Worm (Caenorhabditis elegans) whole organism, young adult: ENCODE measurements around the gene rol-6.

Source experiments
- B0035.1 ChIP-seq: sonication (generic microtip); optimal IDR thresholded peaks from 2 replicates; lab custom pipeline; 2016; ENCODE audit warnings: missing genetic modification characterization, mild to moderate bottlenecking, missing compliant biosample characterization, missing genotype, missing genetic modification reagents
- F57C9.4 ChIP-seq: sonication (generic microtip); optimal IDR thresholded peaks from 2 replicates; lab custom pipeline; 2017; ENCODE audit warnings: mild to moderate bottlenecking, missing genetic modification characterization, missing compliant biosample characterization
- Y56A3A.18 ChIP-seq: fragments of 200-800 bp; sonication (Bioruptor generic); IDR thresholded peaks from 2 replicates; pipeline ENCODE4 v1.3.6; 2022; ENCODE audit warnings: missing genetic modification reagents, missing genetic modification characterization, missing compliant biosample characterization
- bed-2 ChIP-seq: fragments of 200-800 bp; sonication (Bioruptor generic); IDR thresholded peaks from 2 replicates; pipeline ENCODE4 v1.3.6; 2022; ENCODE audit warnings: missing genetic modification reagents, missing genetic modification characterization, missing compliant biosample characterization
- ceh-91 ChIP-seq: fragments of 200-800 bp; sonication (Bioruptor generic); IDR thresholded peaks from 2 replicates; pipeline ENCODE4 v1.3.6; 2022; ENCODE audit warnings: missing genetic modification reagents, missing genetic modification characterization, missing compliant biosample characterization
- ets-4 ChIP-seq: fragments of 200-800 bp; sonication (Bioruptor generic); optimal IDR thresholded peaks from 2 replicates; lab custom pipeline; 2018; ENCODE audit warnings: mild to moderate bottlenecking, missing genetic modification characterization, missing compliant biosample characterization
- gei-17 ChIP-seq: fragments of 200-800 bp; sonication (Bioruptor generic); optimal IDR thresholded peaks from 2 replicates; lab custom pipeline; 2018; ENCODE audit warnings: mild to moderate bottlenecking, missing genetic modification characterization, missing compliant biosample characterization
- lin-26 ChIP-seq: fragments of 200-800 bp; sonication (Bioruptor generic); IDR thresholded peaks from 2 replicates; pipeline ENCODE4 v1.3.6; 2022; ENCODE audit warnings: missing genetic modification reagents, missing genetic modification characterization, missing compliant biosample characterization
- rcor-1 ChIP-seq: fragments of 200-800 bp; sonication (Bioruptor generic); IDR thresholded peaks from 2 replicates; pipeline ENCODE4 v1.3.6; 2022; ENCODE audit warnings: missing genetic modification reagents, missing genetic modification characterization, missing compliant biosample characterization
- sdz-38 ChIP-seq: sonication (generic microtip); optimal IDR thresholded peaks from 2 replicates; lab custom pipeline; 2016; ENCODE audit warnings: missing genotype, missing genetic modification characterization, missing compliant biosample characterization

- TF ChIP-seq lin-26 (GFP tag; lab: Robert Waterston, UW) (no peak), ets-4 (GFP tag; lab: Kevin White, UChicago) (no peak), rcor-1 (GFP tag; lab: Robert Waterston, UW) (no peak), F57C9.4 (tag; lab: Kevin White, UChicago) (no peak), ceh-91 (GFP tag; lab: Robert Waterston, UW) (no peak), bed-2 (GFP tag; lab: Robert Waterston, UW) (no peak), gei-17 (no peak), B0035.1 (tag; lab: Kevin White, UChicago) (no peak), Y56A3A.18 (no peak), sdz-38 (tag; lab: Kevin White, UChicago) (no peak)
Observed at ce11 chrII:8685623-8686022, 47.2 kb upstream of the rol-6 start, which contains the start of gene C34C6.9.
